Fruit fly (Drosophila melanogaster) whole organism, embryonic: Measurements from ENCODE around the gene CG15414.

Experiments
- Bdp1 ChIP-seq: fragments of 200-800 bp; sonication (Bioruptor generic); optimal IDR thresholded peaks from 3 replicates; lab custom pipeline; 2016; ENCODE audit warnings: missing biosample characterization, missing genetic modification characterization
- C15 ChIP-seq: fragments of 200-800 bp; sonication (Bioruptor generic); IDR thresholded peaks from 3 replicates; pipeline ENCODE4 v1.3.6; 2022; ENCODE audit warnings: missing biosample characterization, missing genetic modification characterization
- CG10267 ChIP-seq: fragments of 200-800 bp; sonication (Bioruptor generic); optimal IDR thresholded peaks from 2 replicates; lab custom pipeline; 2018; ENCODE audit warnings: missing biosample characterization, mild to moderate bottlenecking, missing genetic modification characterization, moderate library complexity
- CG10565 ChIP-seq: fragments of 200-800 bp; sonication (Bioruptor generic); optimal IDR thresholded peaks from 3 replicates; lab custom pipeline; 2016; ENCODE audit warnings: missing biosample characterization, mild to moderate bottlenecking, missing genetic modification characterization
- CG13123 ChIP-seq: fragments of 200-800 bp; sonication (Bioruptor generic); optimal IDR thresholded peaks from 2 replicates; lab custom pipeline; 2016; ENCODE audit warnings: missing biosample characterization, missing genetic modification characterization
- CG15269 ChIP-seq: fragments of 200-800 bp; sonication (Bioruptor generic); optimal IDR thresholded peaks from 2 replicates; lab custom pipeline; 2018; ENCODE audit warnings: missing biosample characterization, mild to moderate bottlenecking, missing genetic modification characterization, moderate library complexity
- CG1647 ChIP-seq: fragments of 200-800 bp; sonication (Bioruptor generic); optimal IDR thresholded peaks from 3 replicates; lab custom pipeline; 2016; ENCODE audit warnings: missing biosample characterization, missing genetic modification characterization
- CG16779 ChIP-seq: fragments of 200-800 bp; sonication (Bioruptor generic); IDR thresholded peaks from 2 replicates; pipeline ENCODE4 v1.3.6; 2022; ENCODE audit warnings: missing biosample characterization, missing genetic modification characterization
- CG17612 ChIP-seq: fragments of 200-800 bp; sonication (Bioruptor generic); IDR thresholded peaks from 2 replicates; pipeline ENCODE4 v1.3.6; 2022; ENCODE audit warnings: missing biosample characterization, missing genetic modification characterization
- CG17912 ChIP-seq: fragments of 200-800 bp; sonication (Bioruptor generic); optimal IDR thresholded peaks from 2 replicates; lab custom pipeline; 2018; ENCODE audit warnings: missing biosample characterization, mild to moderate bottlenecking, missing genetic modification characterization
- CG18476 ChIP-seq: fragments of 200-800 bp; sonication (Bioruptor generic); optimal IDR thresholded peaks from 2 replicates; lab custom pipeline; 2016; ENCODE audit warnings: missing biosample characterization, mild to moderate bottlenecking, missing genetic modification characterization
- CG2129 ChIP-seq: fragments of 200-800 bp; sonication (Bioruptor generic); IDR thresholded peaks from 2 replicates; pipeline ENCODE4 v1.3.6; 2022; ENCODE audit warnings: missing biosample characterization, missing genetic modification characterization; ENCODE audit not compliant: partially characterized antibody
- CG3407 ChIP-seq: fragments of 200-800 bp; sonication (Bioruptor generic); optimal IDR thresholded peaks from 2 replicates; lab custom pipeline; 2018; ENCODE audit warnings: missing biosample characterization, mild to moderate bottlenecking, missing genetic modification characterization
- CG3838 ChIP-seq: fragments of 200-800 bp; sonication (Bioruptor generic); optimal IDR thresholded peaks from 3 replicates; lab custom pipeline; 2016; ENCODE audit warnings: missing biosample characterization, missing genetic modification characterization
- CG3995 ChIP-seq: fragments of 200-800 bp; sonication (Bioruptor generic); optimal IDR thresholded peaks from 3 replicates; lab custom pipeline; 2016; ENCODE audit warnings: missing biosample characterization, missing genetic modification characterization
- CG4820 ChIP-seq: fragments of 200-800 bp; sonication (Bioruptor generic); optimal IDR thresholded peaks from 3 replicates; lab custom pipeline; 2016; ENCODE audit warnings: missing biosample characterization, missing genetic modification characterization
- CG6683 ChIP-seq: fragments of 200-800 bp; sonication (Bioruptor generic); optimal IDR thresholded peaks from 2 replicates; lab custom pipeline; 2017; ENCODE audit warnings: missing biosample characterization, mild to moderate bottlenecking, missing genetic modification characterization, missing genetic modification reagents
- CG7556 ChIP-seq: fragments of 200-800 bp; sonication (Bioruptor generic); optimal IDR thresholded peaks from 2 replicates; lab custom pipeline; 2017; ENCODE audit warnings: missing biosample characterization, mild to moderate bottlenecking, missing genetic modification characterization
- CG7786 ChIP-seq: fragments of 200-800 bp; sonication (Bioruptor generic); optimal IDR thresholded peaks from 2 replicates; lab custom pipeline; 2016; ENCODE audit warnings: missing biosample characterization, missing genetic modification characterization
- CG8478 ChIP-seq: fragments of >200 bp; optimal IDR thresholded peaks from 2 replicates; lab custom pipeline; 2018
- Camta ChIP-seq: fragments of 200-800 bp; sonication (Bioruptor generic); optimal IDR thresholded peaks from 2 replicates; lab custom pipeline; 2016; ENCODE audit warnings: missing biosample characterization, missing genetic modification characterization
- D19A ChIP-seq: fragments of 200-800 bp; optimal IDR thresholded peaks from 3 replicates; lab custom pipeline; 2019; ENCODE audit warnings: missing biosample characterization, mild to moderate bottlenecking, missing genetic modification characterization, moderate library complexity
- Dek ChIP-seq: fragments of 200-800 bp; sonication (Bioruptor generic); optimal IDR thresholded peaks from 3 replicates; lab custom pipeline; 2019; ENCODE audit warnings: missing biosample characterization, mild to moderate bottlenecking, missing genetic modification characterization, moderate library complexity
- Doc3 ChIP-seq: fragments of 200-800 bp; sonication (Bioruptor generic); IDR thresholded peaks from 3 replicates; pipeline ENCODE4 v1.3.6; 2022; ENCODE audit warnings: missing biosample characterization, missing genetic modification characterization; ENCODE audit not compliant: partially characterized antibody
- Dref ChIP-seq: fragments of 200-800 bp; sonication (Bioruptor generic); IDR thresholded peaks from 2 replicates; pipeline ENCODE4 v1.3.6; 2022; ENCODE audit warnings: missing biosample characterization, missing genetic modification characterization
- E2f1 ChIP-seq: fragments of 200-800 bp; sonication (Bioruptor generic); IDR thresholded peaks from 2 replicates; pipeline ENCODE4 v1.3.6; 2022; ENCODE audit warnings: missing biosample characterization, missing genetic modification characterization
- Gug ChIP-seq: fragments of 200-800 bp; sonication (Bioruptor generic); IDR thresholded peaks from 4 replicates; pipeline ENCODE4 v1.3.6; 2022; ENCODE audit warnings: missing biosample characterization, missing genetic modification characterization
- Lhr ChIP-seq: fragments of 200-800 bp; sonication (Bioruptor generic); optimal IDR thresholded peaks from 3 replicates; lab custom pipeline; 2017; ENCODE audit warnings: mild to moderate bottlenecking, missing biosample characterization, missing genetic modification reagents, missing genetic modification characterization
- MTF-1 ChIP-seq: fragments of 200-800 bp; sonication (Bioruptor generic); optimal IDR thresholded peaks from 2 replicates; lab custom pipeline; 2018; ENCODE audit warnings: missing biosample characterization, mild to moderate bottlenecking, missing genetic modification characterization, borderline replicate concordance
- Ravus ChIP-seq: fragments of 200-800 bp; sonication (Bioruptor generic); IDR thresholded peaks from 2 replicates; pipeline ENCODE4 v1.3.6; 2022; ENCODE audit warnings: missing biosample characterization, missing genetic modification characterization
- YL-1 ChIP-seq: fragments of 200-800 bp; sonication (Bioruptor generic); optimal IDR thresholded peaks from 3 replicates; lab custom pipeline; 2017; ENCODE audit warnings: missing biosample characterization, mild to moderate bottlenecking, missing genetic modification characterization
- aop ChIP-seq: fragments of 200-800 bp; sonication (Bioruptor generic); IDR thresholded peaks from 2 replicates; pipeline ENCODE4 v1.3.6; 2022; ENCODE audit warnings: missing biosample characterization, missing genetic modification characterization
- cato ChIP-seq: fragments of 200-800 bp; sonication (Bioruptor generic); optimal IDR thresholded peaks from 2 replicates; lab custom pipeline; 2016; ENCODE audit warnings: missing biosample characterization, missing genetic modification characterization, borderline replicate concordance
- crc ChIP-seq: fragments of 200-800 bp; sonication (Bioruptor generic); optimal IDR thresholded peaks from 2 replicates; lab custom pipeline; 2016; ENCODE audit warnings: missing biosample characterization, missing genetic modification characterization
- dan ChIP-seq: fragments of 200-800 bp; sonication (Bioruptor generic); IDR thresholded peaks from 2 replicates; pipeline ENCODE4 v1.3.6; 2022; ENCODE audit warnings: missing biosample characterization, missing genetic modification characterization
- fru ChIP-seq: fragments of >200 bp; optimal IDR thresholded peaks from 2 replicates; lab custom pipeline; 2017
- ftz-f1 ChIP-seq: fragments of 200-800 bp; sonication (Bioruptor generic); optimal IDR thresholded peaks from 2 replicates; lab custom pipeline; 2016; ENCODE audit warnings: missing biosample characterization, missing genetic modification characterization
- gro ChIP-seq: fragments of 200-800 bp; sonication (Bioruptor generic); optimal IDR thresholded peaks from 2 replicates; lab custom pipeline; 2016; ENCODE audit warnings: missing biosample characterization, missing genetic modification characterization
- ham ChIP-seq: fragments of 200-800 bp; sonication (Bioruptor generic); IDR thresholded peaks from 2 replicates; pipeline ENCODE4 v1.3.6; 2022; ENCODE audit warnings: missing biosample characterization, missing genetic modification characterization
- hbn ChIP-seq: fragments of 200-800 bp; sonication (Bioruptor generic); IDR thresholded peaks from 2 replicates; pipeline ENCODE4 v1.3.6; 2022; ENCODE audit warnings: missing biosample characterization, missing genetic modification characterization; ENCODE audit not compliant: partially characterized antibody
- lola ChIP-seq, 3 experiments: fragments of >200 bp in 2 of 3; fragments of 200-800 bp in 1 of 3; sonication (Bioruptor generic) in 1 of 3; optimal IDR thresholded peaks; 2 replicates each; lab custom pipeline; 2017 to 2019; ENCODE audit warnings: missing biosample characterization in 3 of 3, missing genetic modification characterization in 3 of 3, mild to moderate bottlenecking in 1 of 3, moderate library complexity in 1 of 3
- lov ChIP-seq, 2 experiments: fragments of 200-800 bp in 1 of 2; fragments of >200 bp in 1 of 2; sonication (Bioruptor generic) in 1 of 2; IDR thresholded peaks in 1 of 2; optimal IDR thresholded peaks in 1 of 2; 2 replicates in 1 of 2; 3 replicates in 1 of 2; pipeline versions ENCODE4 v1.3.6 to Lab custom; 2017 to 2022; ENCODE audit warnings: missing biosample characterization in 1 of 2, missing genetic modification characterization in 1 of 2
- pum ChIP-seq: fragments of 200-800 bp; sonication (Bioruptor generic); optimal IDR thresholded peaks from 2 replicates; lab custom pipeline; 2016; ENCODE audit warnings: missing biosample characterization, missing genetic modification characterization
- scrt ChIP-seq: fragments of 200-800 bp; sonication (Bioruptor generic); optimal IDR thresholded peaks from 2 replicates; lab custom pipeline; 2018; ENCODE audit warnings: missing biosample characterization, mild to moderate bottlenecking, missing genetic modification characterization, moderate library complexity
- sr ChIP-seq: fragments of 200-800 bp; sonication (Bioruptor generic); IDR thresholded peaks from 3 replicates; pipeline ENCODE4 v1.3.6; 2022; ENCODE audit warnings: missing biosample characterization, missing genetic modification characterization
- sug ChIP-seq: fragments of 200-800 bp; optimal IDR thresholded peaks from 2 replicates; lab custom pipeline; 2019; ENCODE audit warnings: missing biosample characterization, mild to moderate bottlenecking, missing genetic modification characterization, moderate library complexity
- tll ChIP-seq, 2 experiments: fragments of 200-800 bp in 1 of 2; fragments of >200 bp in 1 of 2; sonication (Bioruptor generic) in 1 of 2; optimal IDR thresholded peaks; 2 replicates each; lab custom pipeline; 2017 to 2019; ENCODE audit warnings: missing biosample characterization in 2 of 2, missing genetic modification characterization in 2 of 2, mild to moderate bottlenecking in 1 of 2, moderate library complexity in 1 of 2
- usp ChIP-seq: fragments of >200 bp; optimal IDR thresholded peaks from 2 replicates; lab custom pipeline; 2017; ENCODE audit warnings: missing biosample characterization, missing genetic modification characterization
- vnd ChIP-seq: fragments of 200-800 bp; sonication (Bioruptor generic); IDR thresholded peaks from 3 replicates; pipeline ENCODE4 v1.3.6; 2022; ENCODE audit warnings: missing biosample characterization, missing genetic modification characterization; ENCODE audit not compliant: partially characterized antibody
- zf30C ChIP-seq: fragments of 200-800 bp; sonication (Bioruptor generic); optimal IDR thresholded peaks from 3 replicates; lab custom pipeline; 2018; ENCODE audit warnings: missing biosample characterization, mild to moderate bottlenecking, missing genetic modification characterization

Gene CG15414

DNA sequence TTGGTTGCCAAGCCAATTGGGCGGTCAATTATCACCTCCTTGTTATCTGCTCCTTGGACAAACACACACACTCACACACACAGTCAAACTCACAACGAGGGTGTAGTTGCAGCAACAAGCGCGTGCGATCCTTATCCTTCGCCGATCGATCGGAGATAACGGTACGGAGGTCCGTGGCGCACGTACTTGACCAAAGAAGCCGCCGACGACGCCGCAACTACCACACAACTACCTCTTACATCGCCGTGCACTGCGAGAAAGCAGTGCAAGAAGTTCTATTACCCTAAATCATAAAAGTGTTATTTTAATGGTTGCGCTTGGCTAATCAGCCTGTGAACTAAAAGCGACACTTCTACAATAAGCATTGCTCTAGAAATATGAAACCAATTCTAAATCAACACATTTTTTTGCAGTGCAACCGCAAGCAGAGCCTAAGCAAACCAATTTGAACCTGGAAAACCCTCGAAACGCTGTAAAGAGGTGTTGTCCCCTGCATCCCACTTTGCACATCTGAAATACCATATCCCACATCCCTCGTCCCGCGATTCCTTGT, 42.2 kb upstream of the CG15414 start (continued):
- TF ChIP-seq Doc3 (no peak), sr (GFP tag; lab: Robert Waterston, UW) (no peak), CG10565 (GFP tag; lab: Kevin White, UChicago) (peak; percentile 21), YL-1 (GFP tag; lab: Kevin White, UChicago) (no peak), pum (GFP tag; lab: Kevin White, UChicago) (peak; percentile 46), CG7556 (peak; percentile 22), Gug (GFP tag; lab: Robert Waterston, UW) (no peak; the same call in 3 of the 4 replicates), E2f1 (GFP tag; lab: Robert Waterston, UW) (0 out of 2 replicates have a peak, but pooled peaks have one; percentile 22), fru (lab: Kevin White, UChicago) (no peak), aop (GFP tag; lab: Robert Waterston, UW) (0 out of 2 replicates have a peak, but pooled peaks have one; percentile 9), Camta (GFP tag; lab: Kevin White, UChicago) (no peak), Lhr (GFP tag; lab: Kevin White, UChicago) (peak; percentile 10), lola (GFP tag; optimal IDR thresholded peaks at IDR 0.05; lab: Kevin White, UChicago) (peak in 1 of 3 experiments; percentile 73), hbn (GFP tag; lab: Robert Waterston, UW) (no peak), D19A (tag; lab: Kevin White, UChicago) (peak; percentile 41), CG1647 (GFP tag; lab: Kevin White, UChicago) (peak; percentile 20), vnd (GFP tag; lab: Robert Waterston, UW) (no peak), CG17912 (no peak), lov (optimal IDR thresholded peaks at IDR 0.05; lab: Kevin White, UChicago) (no peak), lov (GFP tag; IDR thresholded peaks at IDR 0.05; lab: Robert Waterston, UW) (0 out of 3 replicates have a peak, but pooled peaks have one; percentile 58), crc (GFP tag; lab: Kevin White, UChicago) (no peak), dan (peak; percentile 71), CG18476 (GFP tag; lab: Kevin White, UChicago) (no peak), CG13123 (peak; percentile 10), usp (no peak), sug (tag; lab: Kevin White, UChicago) (no peak), CG3407 (GFP tag; lab: Kevin White, UChicago) (no peak), Dref (no peak), Ravus (GFP tag; lab: Robert Waterston, UW) (no peak), CG3838 (GFP tag; lab: Kevin White, UChicago) (no peak), CG15269 (tag; lab: Kevin White, UChicago) (no peak), cato (GFP tag; lab: Kevin White, UChicago) (no peak), CG16779 (GFP tag; lab: Robert Waterston, UW) (no peak), tll (GFP tag; optimal IDR thresholded peaks at IDR 0.05; lab: Kevin White, UChicago) (peak; percentile 36 to 77), zf30C (GFP tag; lab: Kevin White, UChicago) (peak; percentile 59), C15 (GFP tag; lab: Robert Waterston, UW) (no peak), CG10267 (tag; lab: Kevin White, UChicago) (peak; percentile 36), CG4820 (GFP tag; lab: Kevin White, UChicago) (peak; percentile 52), MTF-1 (GFP tag; lab: Kevin White, UChicago) (no peak), ftz-f1 (GFP tag; lab: Kevin White, UChicago) (no peak), CG3995 (GFP tag; lab: Kevin White, UChicago) (no peak), scrt (GFP tag; lab: Kevin White, UChicago) (no peak), Bdp1 (no peak), CG8478 (lab: Kevin White, UChicago) (no peak), CG17612 (GFP tag; lab: Robert Waterston, UW) (no peak), CG2129 (GFP tag; lab: Robert Waterston, UW) (no peak), CG7786 (GFP tag; lab: Kevin White, UChicago) (peak; percentile 51), gro (GFP tag; lab: Kevin White, UChicago) (no peak), ham (no peak), Dek (tag; lab: Kevin White, UChicago) (no peak), CG6683 (GFP tag; lab: Kevin White, UChicago) (no peak)
